Fruit fly (Drosophila melanogaster) whole organism, embryonic: ENCODE results near the gene Prosbeta4R1.

Source experiments
- B-H2 ChIP-seq: fragments of 200-800 bp; sonication (Bioruptor generic); optimal IDR thresholded peaks from 2 replicates; lab custom pipeline; 2018; ENCODE audit warnings: missing biosample characterization, mild to moderate bottlenecking, missing genetic modification characterization
- Bgb ChIP-seq: fragments of 200-800 bp; sonication (Bioruptor generic); IDR thresholded peaks from 2 replicates; pipeline ENCODE4 v1.3.6; 2022; ENCODE audit warnings: missing biosample characterization, missing genetic modification characterization; ENCODE audit not compliant: partially characterized antibody
- CG11696 ChIP-seq: fragments of 200-800 bp; sonication (Bioruptor generic); IDR thresholded peaks from 2 replicates; pipeline ENCODE4 v1.3.6; 2022; ENCODE audit warnings: missing biosample characterization, missing genetic modification characterization
- CG12155 ChIP-seq: fragments of 200-800 bp; sonication (Bioruptor generic); optimal IDR thresholded peaks from 3 replicates; lab custom pipeline; 2016; ENCODE audit warnings: missing biosample characterization, missing genetic modification characterization
- CG12219 ChIP-seq: fragments of 200-800 bp; sonication (Bioruptor generic); optimal IDR thresholded peaks from 3 replicates; lab custom pipeline; 2018; ENCODE audit warnings: missing biosample characterization, mild to moderate bottlenecking, missing genetic modification characterization
- CG13894 ChIP-seq: fragments of 200-800 bp; sonication (Bioruptor generic); optimal IDR thresholded peaks from 3 replicates; lab custom pipeline; 2018; ENCODE audit warnings: missing biosample characterization, mild to moderate bottlenecking, missing genetic modification characterization, moderate library complexity
- CG1529 ChIP-seq: fragments of 200-800 bp; sonication (Bioruptor generic); optimal IDR thresholded peaks from 3 replicates; lab custom pipeline; 2018; ENCODE audit warnings: missing biosample characterization, missing genetic modification characterization
- CG1602 ChIP-seq: fragments of 200-800 bp; sonication (Bioruptor generic); optimal IDR thresholded peaks from 3 replicates; lab custom pipeline; 2016; ENCODE audit warnings: missing biosample characterization, missing genetic modification characterization
- CG18764 ChIP-seq: fragments of 200-800 bp; sonication (Bioruptor generic); optimal IDR thresholded peaks from 3 replicates; lab custom pipeline; 2016; ENCODE audit warnings: missing biosample characterization, missing genetic modification characterization
- CG30403 ChIP-seq: fragments of 200-800 bp; sonication (Bioruptor generic); optimal IDR thresholded peaks from 3 replicates; lab custom pipeline; 2016; ENCODE audit warnings: missing biosample characterization, missing genetic modification characterization
- CG3726 ChIP-seq: fragments of 200-800 bp; sonication (Bioruptor generic); IDR thresholded peaks from 3 replicates; pipeline ENCODE4, ENCODE4 v1.3.6; 2022; ENCODE audit warnings: missing biosample characterization, missing genetic modification characterization
- CG42726 ChIP-seq: fragments of 200-800 bp; sonication (Bioruptor generic); IDR thresholded peaks from 2 replicates; pipeline ENCODE4 v1.3.6; 2022; ENCODE audit warnings: missing biosample characterization, missing genetic modification characterization; ENCODE audit not compliant: partially characterized antibody
- CG6765 ChIP-seq: fragments of 200-800 bp; sonication (Bioruptor generic); optimal IDR thresholded peaks from 3 replicates; lab custom pipeline; 2017; ENCODE audit warnings: missing biosample characterization, mild to moderate bottlenecking, missing genetic modification characterization
- CG7745 ChIP-seq: fragments of 200-800 bp; sonication (Bioruptor generic); optimal IDR thresholded peaks from 2 replicates; lab custom pipeline; 2018; ENCODE audit warnings: missing biosample characterization, mild to moderate bottlenecking, missing genetic modification characterization, moderate library complexity
- CG7987 ChIP-seq: fragments of 200-800 bp; sonication (Bioruptor generic); optimal IDR thresholded peaks from 2 replicates; lab custom pipeline; 2018; ENCODE audit warnings: missing biosample characterization, mild to moderate bottlenecking, missing genetic modification characterization, moderate library complexity
- CG9932 ChIP-seq: fragments of 200-800 bp; sonication (Bioruptor generic); IDR thresholded peaks from 2 replicates; pipeline ENCODE4 v1.3.6; 2022; ENCODE audit warnings: missing biosample characterization, missing genetic modification characterization
- CHES-1-like ChIP-seq: fragments of 200-800 bp; sonication (Bioruptor generic); optimal IDR thresholded peaks from 2 replicates; lab custom pipeline; 2016; ENCODE audit warnings: missing biosample characterization, missing genetic modification characterization
- Jarid2 ChIP-seq: fragments of 200-800 bp; sonication (Bioruptor generic); optimal IDR thresholded peaks from 3 replicates; lab custom pipeline; 2017; ENCODE audit warnings: mild to moderate bottlenecking, missing biosample characterization, missing genetic modification reagents, missing genetic modification characterization
- Nf-YB ChIP-seq: fragments of 200-800 bp; sonication (Bioruptor generic); optimal IDR thresholded peaks from 3 replicates; lab custom pipeline; 2019; ENCODE audit warnings: missing biosample characterization, mild to moderate bottlenecking, missing genetic modification characterization, moderate library complexity
- Pdp1 ChIP-seq, 2 experiments: fragments of 200-800 bp; sonication (Bioruptor generic); optimal IDR thresholded peaks; 3 replicates each; lab custom pipeline; 2016; ENCODE audit warnings: missing biosample characterization in 2 of 2, missing genetic modification characterization in 2 of 2, mild to moderate bottlenecking in 1 of 2, moderate library complexity in 1 of 2
- Tbp ChIP-seq: fragments of >200 bp; optimal IDR thresholded peaks from 2 replicates; lab custom pipeline; 2018; ENCODE audit warnings: missing biosample characterization, missing genetic modification characterization
- ab ChIP-seq: fragments of 200-800 bp; sonication (Bioruptor generic); optimal IDR thresholded peaks from 2 replicates; lab custom pipeline; 2016; ENCODE audit warnings: missing biosample characterization, missing genetic modification characterization
- br ChIP-seq: fragments of >200 bp; optimal IDR thresholded peaks from 2 replicates; lab custom pipeline; 2017
- da ChIP-seq: fragments of 200-800 bp; sonication (Bioruptor generic); optimal IDR thresholded peaks from 2 replicates; lab custom pipeline; 2016; ENCODE audit warnings: missing biosample characterization, missing genetic modification characterization
- emc ChIP-seq: fragments of 200-800 bp; sonication (Bioruptor generic); optimal IDR thresholded peaks from 2 replicates; lab custom pipeline; 2016; ENCODE audit warnings: missing biosample characterization, missing genetic modification characterization
- en ChIP-seq: fragments of 200-800 bp; sonication (Bioruptor generic); optimal IDR thresholded peaks from 2 replicates; lab custom pipeline; 2016; ENCODE audit warnings: missing biosample characterization, missing genetic modification characterization
- ewg ChIP-seq: fragments of 200-800 bp; sonication (Bioruptor generic); optimal IDR thresholded peaks from 3 replicates; lab custom pipeline; 2017; ENCODE audit warnings: mild to moderate bottlenecking, missing biosample characterization, missing genetic modification reagents, missing genetic modification characterization
- eyg ChIP-seq: fragments of 200-800 bp; sonication (Bioruptor generic); optimal IDR thresholded peaks from 3 replicates; lab custom pipeline; 2016; ENCODE audit warnings: missing biosample characterization, missing genetic modification characterization
- grn ChIP-seq: fragments of 200-800 bp; sonication (Bioruptor generic); optimal IDR thresholded peaks from 3 replicates; lab custom pipeline; 2017; ENCODE audit warnings: missing biosample characterization, missing genetic modification characterization
- her ChIP-seq: fragments of 200-800 bp; sonication (Bioruptor generic); optimal IDR thresholded peaks from 2 replicates; lab custom pipeline; 2016; ENCODE audit warnings: missing biosample characterization, missing genetic modification characterization
- jigr1 ChIP-seq: fragments of 200-800 bp; sonication (Bioruptor generic); IDR thresholded peaks from 3 replicates; pipeline ENCODE4 v1.3.6; 2022; ENCODE audit warnings: missing biosample characterization, missing genetic modification characterization
- nmo ChIP-seq: fragments of 200-800 bp; sonication (Bioruptor generic); optimal IDR thresholded peaks from 2 replicates; lab custom pipeline; 2018; ENCODE audit warnings: missing biosample characterization, mild to moderate bottlenecking, missing genetic modification characterization, moderate library complexity
- pb ChIP-seq: fragments of 200-800 bp; sonication (Bioruptor generic); optimal IDR thresholded peaks from 3 replicates; lab custom pipeline; 2016; ENCODE audit warnings: missing biosample characterization, missing genetic modification characterization
- row ChIP-seq: fragments of 200-800 bp; sonication (Bioruptor generic); IDR thresholded peaks from 3 replicates; pipeline ENCODE4 v1.3.6; 2022; ENCODE audit warnings: missing biosample characterization, missing genetic modification characterization
- scrt ChIP-seq: fragments of 200-800 bp; sonication (Bioruptor generic); optimal IDR thresholded peaks from 2 replicates; lab custom pipeline; 2018; ENCODE audit warnings: missing biosample characterization, mild to moderate bottlenecking, missing genetic modification characterization, moderate library complexity
- sens-2 ChIP-seq: fragments of 200-800 bp; sonication (Bioruptor generic); IDR thresholded peaks from 2 replicates; pipeline ENCODE4 v1.3.6; 2022; ENCODE audit warnings: missing biosample characterization, missing genetic modification characterization
- shn ChIP-seq: fragments of 200-800 bp; sonication (Bioruptor generic); optimal IDR thresholded peaks from 3 replicates; lab custom pipeline; 2016; ENCODE audit warnings: missing biosample characterization, missing genetic modification characterization
- slp2 ChIP-seq: fragments of 200-800 bp; sonication (Bioruptor generic); optimal IDR thresholded peaks from 2 replicates; lab custom pipeline; 2016; ENCODE audit warnings: missing biosample characterization, missing genetic modification characterization
- unc-4 ChIP-seq: fragments of 200-800 bp; sonication (Bioruptor generic); IDR thresholded peaks from 2 replicates; pipeline ENCODE4 v1.3.6; 2022; ENCODE audit warnings: missing biosample characterization, missing genetic modification characterization; ENCODE audit not compliant: partially characterized antibody
- vvl ChIP-seq: fragments of 200-800 bp; sonication (Bioruptor generic); IDR thresholded peaks from 2 replicates; pipeline ENCODE4 v1.3.6; 2022; ENCODE audit warnings: missing biosample characterization, missing genetic modification characterization
- wek ChIP-seq: fragments of 200-800 bp; sonication (Bioruptor generic); optimal IDR thresholded peaks from 3 replicates; lab custom pipeline; 2018; ENCODE audit warnings: missing biosample characterization, mild to moderate bottlenecking, missing genetic modification characterization, moderate library complexity
- wor ChIP-seq: fragments of 200-800 bp; sonication (Bioruptor generic); IDR thresholded peaks from 2 replicates; pipeline ENCODE4 v1.3.6; 2022; ENCODE audit warnings: missing biosample characterization, missing genetic modification characterization
- zen2 ChIP-seq: fragments of 200-800 bp; sonication (Bioruptor generic); IDR thresholded peaks from 3 replicates; pipeline ENCODE4 v1.3.6; 2022; ENCODE audit warnings: missing biosample characterization, missing genetic modification characterization; ENCODE audit not compliant: partially characterized antibody
- zf30C ChIP-seq: fragments of 200-800 bp; sonication (Bioruptor generic); optimal IDR thresholded peaks from 3 replicates; lab custom pipeline; 2018; ENCODE audit warnings: missing biosample characterization, mild to moderate bottlenecking, missing genetic modification characterization

The Prosbeta4R1 gene

DNA sequence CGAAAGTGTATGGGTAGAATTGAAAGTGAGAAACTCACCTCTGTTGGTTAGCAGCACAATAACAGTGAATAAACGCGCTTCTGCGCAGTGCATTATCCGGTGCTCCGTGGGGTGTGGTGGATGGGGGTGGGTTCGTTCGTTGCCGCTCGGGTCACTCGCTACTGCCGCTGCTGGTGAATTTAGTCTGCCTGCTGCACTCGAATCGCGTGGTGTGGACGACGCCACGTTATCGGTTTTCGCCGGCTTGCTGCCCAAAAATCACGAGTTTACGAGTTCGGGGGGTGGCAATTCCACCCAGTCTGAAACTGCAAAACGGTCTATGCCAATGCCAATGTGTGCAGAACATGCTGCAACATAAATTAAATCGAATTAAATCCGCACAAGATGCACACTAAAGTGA, 24.7 kb downstream of the Prosbeta4R1 start, which contains the start of gene Tmtc1 (continued):
- TF ChIP-seq wek (no peak), CG1529 (no peak), grn (GFP tag; lab: Kevin White, UChicago) (no peak), slp2 (GFP tag; lab: Kevin White, UChicago) (no peak), sens-2 (GFP tag; lab: Robert Waterston, UW) (no peak), Jarid2 (GFP tag; lab: Kevin White, UChicago) (peak; percentile 65), B-H2 (GFP tag; lab: Kevin White, UChicago) (no peak), CG6765 (GFP tag; lab: Kevin White, UChicago) (no peak), jigr1 (GFP tag; lab: Robert Waterston, UW) (no peak), scrt (GFP tag; lab: Kevin White, UChicago) (no peak), wor (GFP tag; lab: Robert Waterston, UW) (no peak), shn (GFP tag; lab: Kevin White, UChicago) (no peak), zf30C (GFP tag; lab: Kevin White, UChicago) (no peak), ewg (GFP tag; lab: Kevin White, UChicago) (peak; percentile 89), en (GFP tag; lab: Kevin White, UChicago) (no peak), nmo (GFP tag; lab: Kevin White, UChicago) (no peak), Pdp1 (GFP tag; optimal IDR thresholded peaks at IDR 0.05; lab: Kevin White, UChicago) (no peak), CG1602 (GFP tag; lab: Kevin White, UChicago) (no peak), pb (no peak), CG3726 (GFP tag; lab: Robert Waterston, UW) (no peak), zen2 (GFP tag; lab: Robert Waterston, UW) (peak; percentile 22; the same call in 1 of the 3 replicates), CG42726 (peak; percentile 33; the same call in 1 of the 2 replicates), da (GFP tag; lab: Kevin White, UChicago) (no peak), Bgb (GFP tag; lab: Robert Waterston, UW) (peak; percentile 21; the same call in 1 of the 2 replicates), her (GFP tag; lab: Kevin White, UChicago) (no peak), CG13894 (tag; lab: Kevin White, UChicago) (no peak), vvl (GFP tag; lab: Robert Waterston, UW) (0 out of 2 replicates have a peak, but pooled peaks have one; percentile 19), CG7745 (tag; lab: Kevin White, UChicago) (no peak), Nf-YB (GFP tag; lab: Kevin White, UChicago) (no peak), CG18764 (GFP tag; lab: Kevin White, UChicago) (no peak), eyg (GFP tag; lab: Kevin White, UChicago) (no peak), Tbp (GFP tag; lab: Kevin White, UChicago) (no peak)

DNA sequence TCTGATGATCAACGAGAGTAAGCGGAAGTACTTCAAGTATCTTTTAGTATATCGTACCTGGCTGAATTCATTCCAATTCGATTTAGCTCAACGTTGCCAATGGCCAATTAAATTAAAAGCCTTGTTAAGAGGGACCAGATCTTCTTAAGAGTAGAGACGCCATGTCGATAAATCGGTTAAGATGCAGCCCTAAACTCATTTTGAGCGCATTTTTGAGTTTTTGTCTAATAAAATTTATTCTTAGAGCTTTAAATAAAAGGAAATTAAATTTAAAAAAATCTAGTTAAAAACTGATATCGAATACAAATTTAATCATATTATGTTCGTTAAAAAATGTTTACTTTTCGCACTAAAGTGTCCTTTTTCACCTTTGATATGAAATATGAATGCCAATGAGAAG, 43.5 kb downstream of the Prosbeta4R1 start, which contains the start of gene Trf5:
Trf5 (minus strand) TSS at position 101 of the 400 bp plus-strand sequence.
- TF ChIP-seq unc-4, result no peak
- TF ChIP-seq CG12155 (GFP tag; lab: Kevin White, UChicago), result no peak
- no peak for TF ChIP-seq CHES-1-like (GFP tag; lab: Kevin White, UChicago)
- no peak for TF ChIP-seq row (GFP tag; lab: Robert Waterston, UW)
- TF ChIP-seq br (lab: Kevin White, UChicago), result no peak
- no peak for TF ChIP-seq CG9932 (GFP tag; lab: Robert Waterston, UW)
- no peak for TF ChIP-seq ab
- no peak for TF ChIP-seq CG30403 (GFP tag; lab: Kevin White, UChicago)
- no peak for TF ChIP-seq CG11696
- no peak for TF ChIP-seq emc (GFP tag; lab: Kevin White, UChicago)
- TF ChIP-seq CG12219 (GFP tag; lab: Kevin White, UChicago), result no peak
- TF ChIP-seq CG7987 (GFP tag; lab: Kevin White, UChicago), result no peak
